Fruit fly (Drosophila melanogaster): ENCODE measurements around the gene Atg16.

The Atg16 gene

DNA sequence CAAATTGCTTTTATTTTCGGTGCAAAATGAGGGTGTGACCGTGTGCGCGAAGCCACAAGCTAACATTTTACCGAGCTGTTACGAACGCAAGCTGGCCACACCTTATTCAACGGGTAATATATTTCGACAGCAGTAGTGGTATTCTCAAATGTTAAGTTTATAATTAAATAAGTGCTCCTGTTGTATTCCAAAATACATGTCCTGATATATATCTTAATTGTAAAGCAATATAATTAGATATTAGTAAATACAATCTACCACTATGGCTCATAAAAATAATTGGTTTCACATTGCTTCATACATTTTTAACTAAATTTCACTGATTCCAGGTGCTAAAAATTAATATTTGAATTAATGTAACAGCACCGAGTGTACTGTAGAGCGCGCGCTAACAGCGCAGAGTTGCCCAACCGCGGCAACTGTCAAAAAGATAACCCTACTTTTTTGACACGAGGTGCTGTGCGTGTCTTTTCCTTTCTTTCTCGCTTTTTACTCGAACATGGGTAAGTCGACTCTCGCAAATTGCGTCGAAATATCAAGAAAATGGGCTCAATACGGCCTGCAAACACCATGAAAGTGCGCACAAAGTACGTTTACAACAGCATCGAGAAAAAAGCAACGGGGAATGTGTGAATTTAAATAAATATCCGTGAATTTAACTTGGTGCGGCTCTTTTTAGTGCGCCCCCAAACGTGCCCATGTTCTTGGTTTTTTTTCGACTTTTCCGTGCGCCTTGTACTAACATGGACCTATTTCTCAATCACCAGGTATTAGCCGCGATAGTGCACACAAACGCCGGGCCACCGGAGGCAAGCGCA is 26.7 kb upstream of the Atg16 start, which contains the start of the genes CG15514 and RpS8 (continued):
- no peak for TF ChIP-seq sim (GFP tag; IDR thresholded peaks at IDR 0.05)
- TF ChIP-seq phol (tag; optimal IDR thresholded peaks at IDR 0.05), result peak; percentile 75
- peak; percentile 65 for TF ChIP-seq CG1233 (GFP tag; optimal IDR thresholded peaks at IDR 0.05)
- peak; percentile 67 for TF ChIP-seq CG13775 (GFP tag; optimal IDR thresholded peaks at IDR 0.05)
- no peak for TF ChIP-seq pan (optimal IDR thresholded peaks at IDR 0.05)
- TF ChIP-seq pan (GFP tag; optimal IDR thresholded peaks at IDR 0.05 in 1 of 2, IDR thresholded peaks at IDR 0.05 in 1 of 2), result peak in 1 of 2 experiments; percentile 54
- no peak for TF ChIP-seq Lim3 (GFP tag; IDR thresholded peaks at IDR 0.05)
- no peak for TF ChIP-seq CG9437 (GFP tag; optimal IDR thresholded peaks at IDR 0.05)
- TF ChIP-seq CG16863 (GFP tag; optimal IDR thresholded peaks at IDR 0.05), result no peak
- peak; percentile 72 for TF ChIP-seq nerfin-1 (tag; optimal IDR thresholded peaks at IDR 0.05)
- no peak; the same call in 1 of the 2 replicates for TF ChIP-seq ara (GFP tag; IDR thresholded peaks at IDR 0.05)
- peak; percentile 48 for TF ChIP-seq Dip3 (GFP tag; optimal IDR thresholded peaks at IDR 0.05)
- TF ChIP-seq ken (GFP tag; IDR thresholded peaks at IDR 0.05), result 0 out of 3 replicates have a peak, but pooled peaks have one; percentile 38
- no peak for TF ChIP-seq Dfd (GFP tag; optimal IDR thresholded peaks at IDR 0.05)
- peak; percentile 66 for TF ChIP-seq CG10209 (GFP tag; optimal IDR thresholded peaks at IDR 0.05)
- TF ChIP-seq dm (GFP tag; optimal IDR thresholded peaks at IDR 0.05), result peak; percentile 99
- TF ChIP-seq CG17912 (GFP tag; optimal IDR thresholded peaks at IDR 0.05), result peak; percentile 63
- TF ChIP-seq hb (GFP tag; IDR thresholded peaks at IDR 0.05; ENCODE audit: partially characterized antibody), result no peak
- no peak for TF ChIP-seq z (GFP tag; IDR thresholded peaks at IDR 0.05)
- TF ChIP-seq prd (optimal IDR thresholded peaks at IDR 0.05), result no peak
- TF ChIP-seq prd (GFP tag; IDR thresholded peaks at IDR 0.05), result 0 out of 3 replicates have a peak, but pooled peaks have one; percentile 51
- peak; percentile 49 for TF ChIP-seq CG6813 (GFP tag; optimal IDR thresholded peaks at IDR 0.05)
- TF ChIP-seq fd3F (GFP tag; optimal IDR thresholded peaks at IDR 0.05), result peak; percentile 33
- TF ChIP-seq GATAe (GFP tag; conservative IDR thresholded peaks at IDR 0.05), result no peak
- TF ChIP-seq CG6175 (GFP tag; IDR thresholded peaks at IDR 0.05), result no peak
- peak; percentile 41 for TF ChIP-seq da (GFP tag; optimal IDR thresholded peaks at IDR 0.05)
- no peak for TF ChIP-seq gsb (GFP tag; IDR thresholded peaks at IDR 0.05)
- TF ChIP-seq sna (GFP tag; IDR thresholded peaks at IDR 0.05; ENCODE audit: partially characterized antibody), result no peak
- TF ChIP-seq CG10654 (GFP tag; optimal IDR thresholded peaks at IDR 0.05), result peak; percentile 51
- TF ChIP-seq row (GFP tag; IDR thresholded peaks at IDR 0.05), result peak; percentile 76
- TF ChIP-seq CG31441 (GFP tag; IDR thresholded peaks at IDR 0.05), result peak; percentile 50; the same call in 1 of the 2 replicates
- peak; percentile 13 for TF ChIP-seq oc (tag; optimal IDR thresholded peaks at IDR 0.05)
- TF ChIP-seq dpn (GFP tag; optimal IDR thresholded peaks at IDR 0.05), result peak; percentile 36 to 52
- TF ChIP-seq ab (GFP tag; optimal IDR thresholded peaks at IDR 0.05), result no peak
- TF ChIP-seq CG30431 (GFP tag; optimal IDR thresholded peaks at IDR 0.05), result no peak
- peak; percentile 74 for TF ChIP-seq gfzf (GFP tag; optimal IDR thresholded peaks at IDR 0.05)
- TF ChIP-seq CG12219 (GFP tag; optimal IDR thresholded peaks at IDR 0.05), result peak; percentile 22
- TF ChIP-seq CG4404 (GFP tag; IDR thresholded peaks at IDR 0.05), result no peak
- peak; percentile 81 for TF ChIP-seq CG10431 (GFP tag; optimal IDR thresholded peaks at IDR 0.05)
- peak; percentile 13 for TF ChIP-seq bab2 (GFP tag; optimal IDR thresholded peaks at IDR 0.05)
- TF ChIP-seq Ets97D (GFP tag; optimal IDR thresholded peaks at IDR 0.05), result peak; percentile 97
- TF ChIP-seq vvl (GFP tag; IDR thresholded peaks at IDR 0.05), result peak; percentile 55; the same call in 1 of the 2 replicates
- no peak for TF ChIP-seq eve (GFP tag; optimal IDR thresholded peaks at IDR 0.05)
- no peak for TF ChIP-seq CG7786 (GFP tag; optimal IDR thresholded peaks at IDR 0.05)
- no peak for TF ChIP-seq CG4360 (GFP tag; IDR thresholded peaks at IDR 0.05)
- no peak for TF ChIP-seq tll (GFP tag; optimal IDR thresholded peaks at IDR 0.05)
- peak; percentile 74 for TF ChIP-seq CG12391 (tag; optimal IDR thresholded peaks at IDR 0.05)
- TF ChIP-seq CG12071 (GFP tag; optimal IDR thresholded peaks at IDR 0.05), result peak; percentile 42
- TF ChIP-seq jigr1 (GFP tag; IDR thresholded peaks at IDR 0.05), result no peak; the same call in 2 of the 3 replicates
- peak; percentile 1 for TF ChIP-seq NK7.1 (GFP tag; optimal IDR thresholded peaks at IDR 0.05)

Data from whole organism, embryonic.